Worm (Caenorhabditis elegans): ENCODE measurements around the gene clec-141.

ce11 chrII:5455650-5456355 is 48.4 kb upstream of the clec-141 start, which contains the start of gene daz-1:
- TF ChIP-seq ref-2 (tag; optimal IDR thresholded peaks at IDR 0.05) (no peak), ceh-19 (GFP tag; optimal IDR thresholded peaks at IDR 0.05) (no peak), pqm-1 (tag; optimal IDR thresholded peaks at IDR 0.05) (no peak), nfya-1 (tag; optimal IDR thresholded peaks at IDR 0.05) (no peak), pha-4 (tag; optimal IDR thresholded peaks at IDR 0.05) (no peak), ztf-16 (tag; optimal IDR thresholded peaks at IDR 0.05) (no peak), unc-55 (GFP tag; optimal IDR thresholded peaks at IDR 0.05) (no peak), mec-3 (tag; optimal IDR thresholded peaks at IDR 0.05; ENCODE audit: borderline replicate concordance) (no peak)
